Worm (Caenorhabditis elegans) whole organism, L3 larva: ENCODE results near the gene ttr-49.
"Not testable (repeated sequence)": the region's sequence is repeated elsewhere in the genome, so short reads cannot be mapped to it uniquely, and the experiment has no call there.

Experiments used
- ama-1 ChIP-seq: fragments of 150-350 bp; optimal IDR thresholded peaks from 2 replicates; lab custom pipeline; 2018
- ceh-16 ChIP-seq: sonication (generic microtip); optimal IDR thresholded peaks from 2 replicates; lab custom pipeline; 2017; ENCODE audit warnings: missing biosample characterization, missing genetic modification characterization
- ceh-9 ChIP-seq: sonication (generic microtip); optimal IDR thresholded peaks from 2 replicates; lab custom pipeline; 2018; ENCODE audit warnings: missing biosample characterization, missing genetic modification characterization
- egl-27 ChIP-seq: sonication (generic microtip); optimal IDR thresholded peaks from 4 replicates; lab custom pipeline; 2017; ENCODE audit warnings: missing biosample characterization, missing genetic modification reagents, missing genetic modification characterization
- elt-1 ChIP-seq: fragments of 150-350 bp; optimal IDR thresholded peaks from 2 replicates; lab custom pipeline; 2014; ENCODE audit warnings: missing biosample characterization, missing genetic modification characterization
- elt-2 ChIP-seq: sonication (generic microtip); optimal IDR thresholded peaks from 2 replicates; lab custom pipeline; 2016; ENCODE audit warnings: missing genetic modification reagents, mild to moderate bottlenecking, missing genetic modification characterization, missing compliant biosample characterization
- elt-3 ChIP-seq, 3 experiments: fragments of 150-350 bp in 1 of 3; sonication (generic microtip) in 2 of 3; optimal IDR thresholded peaks; 2 replicates in 2 of 3; 4 replicates in 1 of 3; lab custom pipeline; 2014 to 2017; ENCODE audit warnings: missing biosample characterization in 3 of 3, missing genetic modification characterization in 3 of 3
- hmg-11 ChIP-seq: sonication (generic microtip); optimal IDR thresholded peaks from 2 replicates; lab custom pipeline; 2016; ENCODE audit warnings: missing genetic modification characterization, missing compliant biosample characterization
- jun-1 ChIP-seq: fragments of 150-350 bp; optimal IDR thresholded peaks from 2 replicates; lab custom pipeline; 2014; ENCODE audit warnings: missing biosample characterization, missing genetic modification reagents, missing genetic modification characterization
- lin-39 ChIP-seq: fragments of 150-350 bp; optimal IDR thresholded peaks from 2 replicates; lab custom pipeline; 2018; ENCODE audit warnings: missing biosample characterization, missing genetic modification reagents, missing genetic modification characterization
- mml-1 ChIP-seq: fragments of 150-350 bp; sonication (generic microtip); optimal IDR thresholded peaks from 3 replicates; lab custom pipeline; 2014; ENCODE audit warnings: missing biosample characterization, missing genetic modification characterization
- nhr-12 ChIP-seq: fragments of 150-350 bp; optimal IDR thresholded peaks from 2 replicates; lab custom pipeline; 2014; ENCODE audit warnings: missing biosample characterization, missing genetic modification characterization
- nhr-23 ChIP-seq: fragments of 150-350 bp; optimal IDR thresholded peaks from 2 replicates; lab custom pipeline; 2014; ENCODE audit warnings: missing biosample characterization, missing genetic modification reagents, missing genetic modification characterization
- nhr-237 ChIP-seq: fragments of 150-350 bp; optimal IDR thresholded peaks from 2 replicates; lab custom pipeline; 2014; ENCODE audit warnings: missing biosample characterization, missing genetic modification characterization
- nhr-25 ChIP-seq: sonication (generic microtip); optimal IDR thresholded peaks from 2 replicates; lab custom pipeline; 2017; ENCODE audit warnings: missing biosample characterization, missing genetic modification characterization
- nhr-28 ChIP-seq: fragments of 150-350 bp; optimal IDR thresholded peaks from 2 replicates; lab custom pipeline; 2014; ENCODE audit warnings: missing biosample characterization, missing genetic modification characterization
- nhr-67 ChIP-seq: fragments of 150-350 bp; optimal IDR thresholded peaks from 2 replicates; lab custom pipeline; 2014; ENCODE audit warnings: missing biosample characterization, missing genetic modification characterization
- nhr-76 ChIP-seq: fragments of 150-350 bp; sonication (generic microtip); optimal IDR thresholded peaks from 5 replicates; lab custom pipeline; 2014; ENCODE audit warnings: missing biosample characterization, missing genetic modification characterization
- nhr-77 ChIP-seq: fragments of 150-350 bp; optimal IDR thresholded peaks from 2 replicates; lab custom pipeline; 2014; ENCODE audit warnings: missing biosample characterization, missing genetic modification characterization
- pha-4 ChIP-seq: fragments of 150-350 bp; optimal IDR thresholded peaks from 2 replicates; lab custom pipeline; 2014; ENCODE audit warnings: missing biosample characterization, missing genetic modification reagents, missing genetic modification characterization
- pqm-1 ChIP-seq: fragments of 150-350 bp; optimal IDR thresholded peaks from 2 replicates; lab custom pipeline; 2017; ENCODE audit warnings: missing biosample characterization, missing genetic modification characterization, inconsistent platforms
- sea-2 ChIP-seq: fragments of 150-350 bp; sonication (generic microtip); optimal IDR thresholded peaks from 4 replicates; lab custom pipeline; 2014; ENCODE audit warnings: missing biosample characterization, missing genetic modification reagents, missing genetic modification characterization
- skn-1 ChIP-seq: fragments of 150-350 bp; optimal IDR thresholded peaks from 2 replicates; lab custom pipeline; 2014; ENCODE audit warnings: missing biosample characterization, missing genetic modification characterization
- snpc-4 ChIP-seq: fragments of 150-350 bp; optimal IDR thresholded peaks from 2 replicates; lab custom pipeline; 2014; ENCODE audit warnings: missing biosample characterization, missing genetic modification characterization
- tbx-2 ChIP-seq: sonication (generic microtip); optimal IDR thresholded peaks from 2 replicates; lab custom pipeline; 2016; ENCODE audit warnings: mild to moderate bottlenecking, missing genetic modification characterization, missing compliant biosample characterization
- unc-39 ChIP-seq: sonication (generic microtip); optimal IDR thresholded peaks from 4 replicates; lab custom pipeline; 2017; ENCODE audit warnings: missing biosample characterization, missing genetic modification characterization
- unc-62 ChIP-seq: fragments of 150-350 bp; sonication (generic microtip); optimal IDR thresholded peaks from 4 replicates; lab custom pipeline; 2014; ENCODE audit warnings: missing biosample characterization, missing genetic modification reagents, missing genetic modification characterization
- zag-1 ChIP-seq: fragments of 150-350 bp; optimal IDR thresholded peaks from 2 replicates; lab custom pipeline; 2014; ENCODE audit warnings: missing biosample characterization, missing genetic modification characterization
- ztf-4 ChIP-seq: fragments of 150-350 bp; optimal IDR thresholded peaks from 2 replicates; lab custom pipeline; 2014; ENCODE audit warnings: missing biosample characterization, missing genetic modification characterization

ttr-49 gene

ce11 chrV:9381846-9382363 lies 25.6 kb upstream of the ttr-49 start, which contains the start of gene E02C12.12:
TSS of gene E02C12.12 (minus strand) at chrV:9382313.
- TF ChIP-seq nhr-23 (no peak), unc-39 (no peak), ztf-4 (tag; lab: Kevin White, UChicago) (no peak)

- TF ChIP-seq tbx-2 (tag; lab: Kevin White, UChicago); elt-2; lin-39: not testable (repeated sequence)
Measured at ce11 chrV:9379808-9380207, 23.5 kb upstream of the ttr-49 start, which contains the start of gene E02C12.11. TSS of gene E02C12.11 (minus strand) at chrV:9379908.

- TF ChIP-seq unc-62 (GFP tag; lab: Kevin White, UChicago) (no peak), pha-4 (tag; lab: Kevin White, UChicago) (no peak), mml-1 (tag; lab: Kevin White, UChicago) (no peak)
Measured at ce11 chrV:9378335-9378734, 22.0 kb upstream of the ttr-49 start, which contains the start of gene E02C12.10. TSS of gene E02C12.10 (minus strand) at chrV:9378409.

ce11 chrV:9376417-9376816 lies 20.1 kb upstream of the ttr-49 start, which contains the start of gene E02C12.19:
TSS of gene E02C12.19 (minus strand) at chrV:9376517.
- no peak for TF ChIP-seq lin-39
- no peak for TF ChIP-seq nhr-28 (tag; lab: Kevin White, UChicago)

ce11 chrV:9375378-9375777 lies 19.1 kb upstream of the ttr-49 start, which contains the start of gene E02C12.9:
TSS of gene E02C12.9 (minus strand) at chrV:9375478.
- TF ChIP-seq egl-27 (tag; lab: Kevin White, UChicago) = no peak
- no peak for TF ChIP-seq nhr-25
- TF ChIP-seq skn-1 (tag; lab: Kevin White, UChicago) = no peak
- no peak for TF ChIP-seq elt-3 (tag; optimal IDR thresholded peaks at IDR 0.05; lab: Kevin White, UChicago)
- TF ChIP-seq elt-1 (tag; lab: Kevin White, UChicago) = no peak
- TF ChIP-seq elt-2 = no peak
- no peak for TF ChIP-seq ceh-9
- no peak for TF ChIP-seq hmg-11
- TF ChIP-seq pha-4 (tag; lab: Kevin White, UChicago) = no peak
- no peak for TF ChIP-seq mml-1 (tag; lab: Kevin White, UChicago)
- TF ChIP-seq unc-62 (GFP tag; lab: Kevin White, UChicago) = no peak
- no peak for TF ChIP-seq sea-2
- TF ChIP-seq nhr-76 = no peak
- no peak for TF ChIP-seq zag-1 (tag; lab: Kevin White, UChicago)
- no peak for TF ChIP-seq nhr-67

ce11 chrV:9373473-9373872 lies 17.2 kb upstream of the ttr-49 start, which contains the start of gene E02C12.8:
TSS of gene E02C12.8 (minus strand) at chrV:9373613.
- TF ChIP-seq elt-2 = peak; percentile 85
- TF ChIP-seq pqm-1 (tag; lab: Kevin White, UChicago) = peak; percentile 75
- TF ChIP-seq sea-2 = no peak

- TF ChIP-seq nhr-12 (tag; lab: Kevin White, UChicago) = no peak
- TF ChIP-seq tbx-2 (tag; lab: Kevin White, UChicago) = no peak
- TF ChIP-seq nhr-23 = no peak
- no peak for TF ChIP-seq ceh-16 (tag; lab: Kevin White, UChicago)
- no peak for TF ChIP-seq ama-1
- no peak for TF ChIP-seq egl-27 (tag; lab: Kevin White, UChicago)
- no peak for TF ChIP-seq sea-2
- TF ChIP-seq zag-1 (tag; lab: Kevin White, UChicago) = no peak
- TF ChIP-seq, all 47 proteins: peak for 0
Measured at ce11 chrV:9370986-9371385, 14.7 kb upstream of the ttr-49 start, which contains the start of gene E02C12.6. TSS of gene E02C12.6 (minus strand) at chrV:9371086.

ce11 chrV:9359674-9360073 lies 3.4 kb upstream of the ttr-49 start, which contains the start of gene gpa-3:
TSS of gene gpa-3 (minus strand) at chrV:9359774.
- no peak for TF ChIP-seq tbx-2 (tag; lab: Kevin White, UChicago)

ce11 chrV:9355371-9355770 lies 944 bp downstream of the ttr-49 start, which contains the start of gene ttr-40:
TSS of gene ttr-40 (minus strand) at chrV:9355471.
- TF ChIP-seq jun-1 = no peak
- TF ChIP-seq ztf-4 (tag; lab: Kevin White, UChicago) = no peak
- TF ChIP-seq nhr-237 (tag; lab: Kevin White, UChicago) = no peak
- TF ChIP-seq snpc-4 (tag; lab: Kevin White, UChicago) = no peak
- no peak for TF ChIP-seq nhr-77 (tag; lab: Kevin White, UChicago)
- no peak for TF ChIP-seq zag-1 (tag; lab: Kevin White, UChicago)
